Fruit fly (Drosophila melanogaster): ENCODE measurements around the gene CG12617.

CG12617 gene

dm6 chr2L:20326317-20326716 lies 31.8 kb downstream of the CG12617 start (continued):
- peak; percentile 65 for TF ChIP-seq CG9932 (GFP tag; IDR thresholded peaks at IDR 0.05)
- TF ChIP-seq CG7987 (GFP tag; optimal IDR thresholded peaks at IDR 0.05): peak; percentile 34
- TF ChIP-seq E2f1 (GFP tag; IDR thresholded peaks at IDR 0.05): peak; percentile 90
- TF ChIP-seq Mes4 (GFP tag; optimal IDR thresholded peaks at IDR 0.05): peak; percentile 39
- peak; percentile 35 for TF ChIP-seq CG12104 (GFP tag; optimal IDR thresholded peaks at IDR 0.05)
- TF ChIP-seq ERR (GFP tag; optimal IDR thresholded peaks at IDR 0.05): peak; percentile 71
- no peak for TF ChIP-seq trh (GFP tag; optimal IDR thresholded peaks at IDR 0.05)
- peak; percentile 64 for TF ChIP-seq Oli (tag; optimal IDR thresholded peaks at IDR 0.05)
- TF ChIP-seq da (GFP tag; optimal IDR thresholded peaks at IDR 0.05): no peak
- TF ChIP-seq CG4282 (GFP tag; optimal IDR thresholded peaks at IDR 0.05): peak; percentile 66
- peak; percentile 68 for TF ChIP-seq CG2199 (GFP tag; IDR thresholded peaks at IDR 0.05)
- TF ChIP-seq Ptx1 (GFP tag; IDR thresholded peaks at IDR 0.05): peak; percentile 88
- peak; percentile 84 for TF ChIP-seq nmo (GFP tag; optimal IDR thresholded peaks at IDR 0.05)
- TF ChIP-seq CG10147 (GFP tag; optimal IDR thresholded peaks at IDR 0.05): peak; percentile 41
- peak; percentile 46 for TF ChIP-seq CG13424 (tag; optimal IDR thresholded peaks at IDR 0.05)
- peak; percentile 39; the same call in 1 of the 2 replicates for TF ChIP-seq al (GFP tag; IDR thresholded peaks at IDR 0.05)
- TF ChIP-seq YL-1 (GFP tag; optimal IDR thresholded peaks at IDR 0.05): no peak
- TF ChIP-seq Elba2 (GFP tag; optimal IDR thresholded peaks at IDR 0.05): no peak
- peak; percentile 77 for TF ChIP-seq CG6654 (GFP tag; optimal IDR thresholded peaks at IDR 0.05)
- TF ChIP-seq CG18764 (GFP tag; optimal IDR thresholded peaks at IDR 0.05): peak; percentile 67
- peak; percentile 23 for TF ChIP-seq CG13123 (GFP tag; optimal IDR thresholded peaks at IDR 0.05)
- TF ChIP-seq CG13775 (GFP tag; optimal IDR thresholded peaks at IDR 0.05): peak; percentile 19
- peak; percentile 24 for TF ChIP-seq TFAM (GFP tag; optimal IDR thresholded peaks at IDR 0.05)
- TF ChIP-seq oc (tag; optimal IDR thresholded peaks at IDR 0.05): peak; percentile 29
- peak; percentile 74 for TF ChIP-seq Ada2b (GFP tag; IDR thresholded peaks at IDR 0.05)
- 0 out of 2 replicates have a peak, but pooled peaks have one; percentile 15 for TF ChIP-seq CkIIα-i1 (GFP tag; IDR thresholded peaks at IDR 0.05)
- no peak for TF ChIP-seq crp (GFP tag; optimal IDR thresholded peaks at IDR 0.05)
- TF ChIP-seq Sox102F (GFP tag; optimal IDR thresholded peaks at IDR 0.05): peak; percentile 67
- no peak for TF ChIP-seq grn (GFP tag; optimal IDR thresholded peaks at IDR 0.05)
- peak; percentile 68 for TF ChIP-seq shn (GFP tag; optimal IDR thresholded peaks at IDR 0.05)
- TF ChIP-seq Dfd (GFP tag; optimal IDR thresholded peaks at IDR 0.05): no peak
- TF ChIP-seq Six4 (GFP tag; optimal IDR thresholded peaks at IDR 0.05): peak; percentile 73
- TF ChIP-seq mirr (GFP tag; optimal IDR thresholded peaks at IDR 0.05): no peak
- TF ChIP-seq wek (GFP tag; optimal IDR thresholded peaks at IDR 0.05): no peak
- no peak for TF ChIP-seq schlank (tag; optimal IDR thresholded peaks at IDR 0.05)
- no peak for TF ChIP-seq Sin3A (optimal IDR thresholded peaks at IDR 0.05)
- TF ChIP-seq Usf (GFP tag; optimal IDR thresholded peaks at IDR 0.05): peak; percentile 37
- no peak for TF ChIP-seq unc-4 (GFP tag; IDR thresholded peaks at IDR 0.05; ENCODE audit: partially characterized antibody)
- TF ChIP-seq repo (GFP tag; optimal IDR thresholded peaks at IDR 0.05): peak; percentile 48
- no peak for TF ChIP-seq CG1832 (GFP tag; optimal IDR thresholded peaks at IDR 0.05)
- peak; percentile 13 for TF ChIP-seq pros (GFP tag; optimal IDR thresholded peaks at IDR 0.05)
- peak; percentile 52 for TF ChIP-seq CG31365 (tag; optimal IDR thresholded peaks at IDR 0.05)
- TF ChIP-seq CG5245 (GFP tag; optimal IDR thresholded peaks at IDR 0.05): peak; percentile 80
- TF ChIP-seq CG12071 (GFP tag; optimal IDR thresholded peaks at IDR 0.05): peak; percentile 79
- no peak for TF ChIP-seq CG11723 (GFP tag; optimal IDR thresholded peaks at IDR 0.05)
- TF ChIP-seq CG17186 (GFP tag; optimal IDR thresholded peaks at IDR 0.05): peak; percentile 17
- peak; percentile 37 for TF ChIP-seq CG15601 (tag; optimal IDR thresholded peaks at IDR 0.05)
- TF ChIP-seq inv (GFP tag; IDR thresholded peaks at IDR 0.05; ENCODE audit: partially characterized antibody): no peak
- TF ChIP-seq D19B (GFP tag; optimal IDR thresholded peaks at IDR 0.05): peak; percentile 39
- no peak for TF ChIP-seq CG11456 (GFP tag; IDR thresholded peaks at IDR 0.05)
- 0 out of 2 replicates have a peak, but pooled peaks have one; percentile 59 for TF ChIP-seq chm (GFP tag; IDR thresholded peaks at IDR 0.05)
